Worm (Caenorhabditis elegans) whole organism, early embryonic: Measurements from ENCODE around the gene F54D10.9.

Experiments used
- ama-1 ChIP-seq: fragments of 150-350 bp; optimal IDR thresholded peaks from 2 replicates; lab custom pipeline; 2014
- ceh-13 ChIP-seq: fragments of 200-800 bp; sonication (Bioruptor generic); optimal IDR thresholded peaks from 2 replicates; lab custom pipeline; 2018; ENCODE audit warnings: mild to moderate bottlenecking, missing genetic modification characterization, missing compliant biosample characterization
- pes-1 ChIP-seq: fragments of 200-800 bp; sonication (Bioruptor generic); IDR thresholded peaks from 2 replicates; pipeline ENCODE4 v1.3.6; 2022; ENCODE audit warnings: missing genetic modification reagents, missing genetic modification characterization, missing compliant biosample characterization

ce11 chrII:3878330-3878729 lies 46.0 kb upstream of the F54D10.9 start, which contains the start of gene srh-250:
- no peak for TF ChIP-seq ama-1
- no peak for TF ChIP-seq pes-1
- TF ChIP-seq ceh-13 (GFP tag; lab: Kevin White, UChicago), result no peak
